Worm (Caenorhabditis elegans) whole organism, L1 larva: ENCODE measurements around the gene arc-1.

Experiments
- Y116A8C.19 ChIP-seq: sonication (generic microtip); optimal IDR thresholded peaks from 2 replicates; lab custom pipeline; 2016; ENCODE audit warnings: missing compliant biosample characterization, missing genetic modification characterization, borderline replicate concordance
- aly-2 ChIP-seq: fragments of 150-350 bp; optimal IDR thresholded peaks from 2 replicates; lab custom pipeline; 2014; ENCODE audit warnings: missing biosample characterization, missing genetic modification characterization
- dsc-1 ChIP-seq: sonication (generic microtip); optimal IDR thresholded peaks from 2 replicates; lab custom pipeline; 2016; ENCODE audit warnings: mild to moderate bottlenecking, missing genetic modification characterization, missing compliant biosample characterization
- ets-5 ChIP-seq: fragments of 200-800 bp; sonication (Bioruptor generic); IDR thresholded peaks from 2 replicates; pipeline ENCODE4 v1.3.6; 2022; ENCODE audit warnings: missing genetic modification characterization, missing compliant biosample characterization
- grh-1 ChIP-seq: fragments of 200-800 bp; sonication (Bioruptor generic); IDR thresholded peaks from 2 replicates; pipeline ENCODE4 v1.3.6; 2022; ENCODE audit warnings: missing genetic modification reagents, missing genetic modification characterization, missing compliant biosample characterization
- nhr-28 ChIP-seq: fragments of 150-350 bp; optimal IDR thresholded peaks from 2 replicates; lab custom pipeline; 2014; ENCODE audit warnings: missing biosample characterization, missing genetic modification characterization
- pqm-1 ChIP-seq: sonication (generic microtip); optimal IDR thresholded peaks from 3 replicates; lab custom pipeline; 2017; ENCODE audit warnings: missing biosample characterization, missing genetic modification characterization
- rnt-1 ChIP-seq: sonication (generic microtip); optimal IDR thresholded peaks from 2 replicates; lab custom pipeline; 2016; ENCODE audit warnings: mild to moderate bottlenecking, missing genetic modification characterization, moderate library complexity, missing compliant biosample characterization
- zag-1 ChIP-seq: fragments of 150-350 bp; optimal IDR thresholded peaks from 2 replicates; lab custom pipeline; 2014; ENCODE audit warnings: missing biosample characterization, missing genetic modification characterization
- ztf-11 ChIP-seq, 2 experiments: sonication (generic microtip); optimal IDR thresholded peaks; 2 replicates each; lab custom pipeline; 2016 to 2017; ENCODE audit warnings: missing genetic modification characterization in 2 of 2, missing biosample characterization in 1 of 2, missing compliant biosample characterization in 1 of 2

ce11 chrII:9652919-9653318, 21.9 kb upstream of the arc-1 start, which contains the start of gene ZK1307.3:
- TF ChIP-seq grh-1 (GFP tag; lab: Robert Waterston, UW) (no peak), pqm-1 (tag; lab: Kevin White, UChicago) (no peak), ets-5 (GFP tag; lab: Robert Waterston, UW) (no peak), ztf-11 (tag; optimal IDR thresholded peaks at IDR 0.05; lab: Kevin White, UChicago) (no peak), Y116A8C.19 (tag; lab: Kevin White, UChicago) (no peak), zag-1 (tag; lab: Kevin White, UChicago) (no peak), dsc-1 (no peak), aly-2 (tag; lab: Kevin White, UChicago) (no peak), rnt-1 (tag; lab: Kevin White, UChicago) (no peak), nhr-28 (tag; lab: Kevin White, UChicago) (no peak)
